Fruit fly (Drosophila melanogaster) whole organism, prepupa: ENCODE results near the gene ATPsynbetaL.

ENCODE experiments used
- CG10669 ChIP-seq: fragments of 200-800 bp; sonication (Bioruptor generic); optimal IDR thresholded peaks from 3 replicates; lab custom pipeline; 2018; ENCODE audit warnings: missing biosample characterization, mild to moderate bottlenecking, missing genetic modification characterization, moderate library complexity
- CG11294 ChIP-seq: fragments of 200-800 bp; sonication (Bioruptor generic); IDR thresholded peaks from 2 replicates; pipeline ENCODE4 v1.3.6; 2022; ENCODE audit warnings: missing biosample characterization, missing genetic modification characterization
- CG15336 ChIP-seq: fragments of 200-800 bp; sonication (Bioruptor generic); IDR thresholded peaks from 2 replicates; pipeline ENCODE4 v1.3.6; 2022; ENCODE audit warnings: missing biosample characterization, missing genetic modification characterization
- CG16779 ChIP-seq: fragments of 200-800 bp; sonication (Bioruptor generic); optimal IDR thresholded peaks from 3 replicates; lab custom pipeline; 2017; ENCODE audit warnings: missing biosample characterization, mild to moderate bottlenecking, missing genetic modification characterization
- CG3032 ChIP-seq: fragments of 200-800 bp; optimal IDR thresholded peaks from 2 replicates; lab custom pipeline; 2019; ENCODE audit warnings: missing biosample characterization, mild to moderate bottlenecking, missing genetic modification characterization, moderate library complexity
- CG4318 ChIP-seq: fragments of 200-800 bp; sonication (Bioruptor generic); optimal IDR thresholded peaks from 3 replicates; lab custom pipeline; 2017; ENCODE audit warnings: missing biosample characterization, mild to moderate bottlenecking, missing genetic modification characterization
- CG6163 ChIP-seq: fragments of 200-800 bp; sonication (Bioruptor generic); IDR thresholded peaks from 3 replicates; pipeline ENCODE4 v1.3.6; 2022; ENCODE audit warnings: missing biosample characterization, missing genetic modification characterization
- CG6276 ChIP-seq: fragments of 200-800 bp; sonication (Bioruptor generic); optimal IDR thresholded peaks from 2 replicates; lab custom pipeline; 2017; ENCODE audit warnings: missing biosample characterization, mild to moderate bottlenecking, missing genetic modification characterization
- CG6792 ChIP-seq: fragments of 200-800 bp; sonication (Bioruptor generic); optimal IDR thresholded peaks from 3 replicates; lab custom pipeline; 2016; ENCODE audit warnings: missing biosample characterization, missing genetic modification characterization
- CG6808 ChIP-seq: fragments of 200-800 bp; sonication (Bioruptor generic); optimal IDR thresholded peaks from 3 replicates; lab custom pipeline; 2017; ENCODE audit warnings: missing biosample characterization, missing genetic modification characterization, mild to moderate bottlenecking, moderate library complexity, missing genetic modification reagents
- CG8319 ChIP-seq: fragments of 200-800 bp; sonication (Bioruptor generic); optimal IDR thresholded peaks from 3 replicates; lab custom pipeline; 2016; ENCODE audit warnings: missing biosample characterization, missing genetic modification characterization
- CG8632 ChIP-seq: fragments of 200-800 bp; sonication (Bioruptor generic); optimal IDR thresholded peaks from 3 replicates; lab custom pipeline; 2016; ENCODE audit warnings: missing biosample characterization, missing genetic modification characterization
- Eip75B ChIP-seq: fragments of 200-800 bp; sonication (Bioruptor generic); optimal IDR thresholded peaks from 3 replicates; lab custom pipeline; 2016; ENCODE audit warnings: missing biosample characterization, missing genetic modification characterization
- Eip78C ChIP-seq: fragments of 200-800 bp; sonication (Bioruptor generic); peaks from one replicate; lab custom pipeline; 2016; ENCODE audit warnings: missing biosample characterization, missing genetic modification characterization
- Ets21C ChIP-seq: fragments of 200-800 bp; sonication (Bioruptor generic); optimal IDR thresholded peaks from 3 replicates; lab custom pipeline; 2016; ENCODE audit warnings: missing biosample characterization, missing genetic modification characterization
- Hr38 ChIP-seq: sonication (Bioruptor generic); optimal IDR thresholded peaks from 2 replicates; lab custom pipeline; 2016; ENCODE audit warnings: missing biosample characterization, missing genetic modification characterization
- Hr39 ChIP-seq: fragments of 200-800 bp; sonication (Bioruptor generic); optimal IDR thresholded peaks from 2 replicates; lab custom pipeline; 2016; ENCODE audit warnings: missing biosample characterization, missing genetic modification characterization
- Hr4 ChIP-seq: fragments of 200-800 bp; sonication (Bioruptor generic); optimal IDR thresholded peaks from 3 replicates; lab custom pipeline; 2016; ENCODE audit warnings: missing biosample characterization, missing genetic modification characterization
- Lpt ChIP-seq: fragments of 200-800 bp; sonication (Bioruptor generic); optimal IDR thresholded peaks from 3 replicates; lab custom pipeline; 2016; ENCODE audit warnings: missing biosample characterization, missing genetic modification characterization
- Met ChIP-seq: fragments of 200-800 bp; sonication (Bioruptor generic); optimal IDR thresholded peaks from 3 replicates; lab custom pipeline; 2016; ENCODE audit warnings: missing biosample characterization, missing genetic modification characterization
- Sox102F ChIP-seq: fragments of 200-800 bp; sonication (Bioruptor generic); optimal IDR thresholded peaks from 2 replicates; lab custom pipeline; 2016; ENCODE audit warnings: missing biosample characterization, mild to moderate bottlenecking, missing genetic modification characterization
- Sox14 ChIP-seq: fragments of 200-800 bp; sonication (Bioruptor generic); optimal IDR thresholded peaks from 3 replicates; lab custom pipeline; 2016; ENCODE audit warnings: missing biosample characterization, missing genetic modification characterization
- acj6 ChIP-seq: fragments of 200-800 bp; sonication (Bioruptor generic); optimal IDR thresholded peaks from 3 replicates; lab custom pipeline; 2016; ENCODE audit warnings: missing biosample characterization, missing genetic modification characterization
- cyc ChIP-seq: fragments of 200-800 bp; sonication (Bioruptor generic); optimal IDR thresholded peaks from 3 replicates; lab custom pipeline; 2016; ENCODE audit warnings: missing biosample characterization, missing genetic modification characterization
- dsx ChIP-seq: fragments of 200-800 bp; optimal IDR thresholded peaks from 3 replicates; lab custom pipeline; 2019; ENCODE audit warnings: missing biosample characterization, mild to moderate bottlenecking, missing genetic modification characterization, moderate library complexity; ENCODE audit not compliant: poor library complexity, severe bottlenecking
- eg ChIP-seq: fragments of 200-800 bp; sonication (Bioruptor generic); IDR thresholded peaks from 3 replicates; pipeline ENCODE4 v1.3.6; 2022; ENCODE audit warnings: missing biosample characterization, missing genetic modification characterization
- fd59A ChIP-seq: fragments of 200-800 bp; sonication (Bioruptor generic); optimal IDR thresholded peaks from 2 replicates; lab custom pipeline; 2017; ENCODE audit warnings: missing biosample characterization, mild to moderate bottlenecking, missing genetic modification characterization, missing genetic modification reagents
- fd85E ChIP-seq: fragments of 200-800 bp; sonication (Bioruptor generic); optimal IDR thresholded peaks from 3 replicates; lab custom pipeline; 2016; ENCODE audit warnings: missing biosample characterization, missing genetic modification characterization
- lz ChIP-seq: fragments of 200-800 bp; sonication (Bioruptor generic); optimal IDR thresholded peaks from 3 replicates; lab custom pipeline; 2016; ENCODE audit warnings: missing biosample characterization, missing genetic modification characterization
- spab ChIP-seq: fragments of 200-800 bp; sonication (Bioruptor generic); optimal IDR thresholded peaks from 2 replicates; lab custom pipeline; 2017; ENCODE audit warnings: missing biosample characterization, mild to moderate bottlenecking, missing genetic modification characterization, missing genetic modification reagents
- ss ChIP-seq, 2 experiments: fragments of 200-800 bp; sonication (Bioruptor generic); optimal IDR thresholded peaks; 2 replicates in 1 of 2; 3 replicates in 1 of 2; lab custom pipeline; 2017 to 2018; ENCODE audit warnings: mild to moderate bottlenecking in 2 of 2, missing biosample characterization in 2 of 2, missing genetic modification characterization in 2 of 2, moderate library complexity in 1 of 2
- vri ChIP-seq: fragments of 200-800 bp; sonication (Bioruptor generic); optimal IDR thresholded peaks from 3 replicates; lab custom pipeline; 2016; ENCODE audit warnings: missing biosample characterization, mild to moderate bottlenecking, missing genetic modification characterization

ATPsynbetaL gene

dm6 chr3L:16137779-16138178 is 40.1 kb downstream of the ATPsynbetaL start, which contains the start of gene CG5157:
CG5157 (minus strand) TSS chr3L:16137879.
- no peak for TF ChIP-seq Met (GFP tag; lab: Kevin White, UChicago)
- no peak for TF ChIP-seq CG8632 (GFP tag; lab: Kevin White, UChicago)
- TF ChIP-seq CG8319 (GFP tag; lab: Kevin White, UChicago): no peak
- no peak for TF ChIP-seq CG16779 (tag; lab: Kevin White, UChicago)
- no peak for TF ChIP-seq spab (GFP tag; lab: Kevin White, UChicago)
- TF ChIP-seq Hr39 (GFP tag; lab: Kevin White, UChicago): no peak

- no peak for TF ChIP-seq vri (GFP tag; lab: Kevin White, UChicago)
- no peak for TF ChIP-seq Lpt (GFP tag; lab: Kevin White, UChicago)
- TF ChIP-seq CG6792 (GFP tag; lab: Kevin White, UChicago): no peak
- no peak for TF ChIP-seq fd59A
- TF ChIP-seq cyc: no peak
- TF ChIP-seq CG8319 (GFP tag; lab: Kevin White, UChicago): no peak
- TF ChIP-seq CG4318 (GFP tag; lab: Kevin White, UChicago): no peak
- TF ChIP-seq CG3032 (tag; lab: Kevin White, UChicago): no peak
- TF ChIP-seq fd85E: no peak
- no peak for TF ChIP-seq CG6808 (GFP tag; lab: Kevin White, UChicago)
- no peak for TF ChIP-seq Ets21C (GFP tag; lab: Kevin White, UChicago)
- TF ChIP-seq Sox14 (GFP tag; lab: Kevin White, UChicago): no peak
Measured at dm6 chr3L:16139131-16139530, 41.5 kb downstream of the ATPsynbetaL start.

dm6 chr3L:16141556-16141955 is 43.9 kb downstream of the ATPsynbetaL start:
- no peak for TF ChIP-seq ss (GFP tag; optimal IDR thresholded peaks at IDR 0.05; lab: Kevin White, UChicago)
- TF ChIP-seq CG4318 (GFP tag; lab: Kevin White, UChicago): no peak
- no peak for TF ChIP-seq Sox102F (GFP tag; lab: Kevin White, UChicago)
- no peak for TF ChIP-seq CG6808 (GFP tag; lab: Kevin White, UChicago)
- no peak for TF ChIP-seq fd59A
- no peak for TF ChIP-seq CG10669 (GFP tag; lab: Kevin White, UChicago)
- TF ChIP-seq CG16779 (tag; lab: Kevin White, UChicago): no peak
- TF ChIP-seq CG6276 (GFP tag; lab: Kevin White, UChicago): no peak

dm6 chr3L:16143685-16144539 is 46.3 kb downstream of the ATPsynbetaL start, which contains the start of gene CG32152:
CG32152 (minus strand) TSS chr3L:16144036.
- TF ChIP-seq cyc: no peak
- peak; percentile 5 for TF ChIP-seq acj6
- no peak for TF ChIP-seq CG16779 (tag; lab: Kevin White, UChicago)
- TF ChIP-seq CG8319 (GFP tag; lab: Kevin White, UChicago): no peak
- TF ChIP-seq Eip75B (GFP tag; lab: Kevin White, UChicago): no peak
- peak; percentile 64 for TF ChIP-seq Eip78C (GFP tag; lab: Kevin White, UChicago)
- TF ChIP-seq CG11294 (GFP tag; lab: Robert Waterston, UW): no peak
- TF ChIP-seq Hr38: no peak
- TF ChIP-seq CG6163 (GFP tag; lab: Robert Waterston, UW): peak; percentile 61; the same call in 2 of the 3 replicates
- TF ChIP-seq lz (GFP tag; lab: Kevin White, UChicago): no peak
- peak; percentile 70; the same call in 2 of the 3 replicates for TF ChIP-seq eg (GFP tag; lab: Robert Waterston, UW)
- no peak for TF ChIP-seq Hr4 (GFP tag; lab: Kevin White, UChicago)
- TF ChIP-seq CG10669 (GFP tag; lab: Kevin White, UChicago): no peak
- peak; percentile 37 for TF ChIP-seq CG15336 (GFP tag; lab: Robert Waterston, UW)
- TF ChIP-seq Sox14 (GFP tag; lab: Kevin White, UChicago): no peak
- no peak for TF ChIP-seq dsx
